Worm (Caenorhabditis elegans): ENCODE data around the gene nhr-219.
A peak's percentile ranks its signal among the peaks of the same experiment; 100 is the strongest.

ce11 chrV:8936184-8936589 is 29.8 kb downstream of the nhr-219 start, which contains the start of gene unc-23:
- peak; percentile 89 for TF ChIP-seq fos-1 (tag; optimal IDR thresholded peaks at IDR 0.05)
- no peak for TF ChIP-seq nhr-23 (tag; optimal IDR thresholded peaks at IDR 0.05)
- peak; percentile 97 for TF ChIP-seq sma-3 (GFP tag; optimal IDR thresholded peaks at IDR 0.05)
- no peak for TF ChIP-seq nhr-237 (tag; optimal IDR thresholded peaks at IDR 0.05)
